Worm (Caenorhabditis elegans): ENCODE measurements around the gene nlp-70.

The nlp-70 gene

DNA sequence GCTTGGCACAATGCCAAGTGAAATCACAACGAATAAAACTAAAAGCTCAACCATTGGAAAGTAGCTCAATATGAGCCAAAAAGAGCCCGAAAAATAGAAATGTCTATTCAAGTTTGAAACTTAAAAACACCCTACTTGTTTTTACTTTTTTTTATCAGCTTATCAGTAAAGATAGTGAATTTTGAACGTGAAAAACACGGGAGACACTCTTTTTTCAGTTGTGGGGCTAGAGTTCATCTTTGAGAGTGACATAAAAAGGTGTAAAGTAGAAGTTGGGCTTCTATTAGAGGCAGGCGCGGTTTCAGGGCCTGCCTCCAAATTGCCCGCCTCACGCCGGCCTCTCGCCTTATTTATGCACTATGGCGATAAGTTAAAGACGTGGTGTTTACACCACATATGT is 21.1 kb downstream of the nlp-70 start, which contains the start of gene oac-39:
Gene oac-39 (minus strand): TSS at position 101 of the 400 bp plus-strand sequence.
- TF ChIP-seq ztf-6 (GFP tag; IDR thresholded peaks at IDR 0.05), result no peak
- TF ChIP-seq repo-1 (tag; optimal IDR thresholded peaks at IDR 0.05), result no peak
- TF ChIP-seq F23B12.7 (tag; optimal IDR thresholded peaks at IDR 0.05; ENCODE audit: insufficient read depth), result no peak
- no peak for TF ChIP-seq pbrm-1 (GFP tag; IDR thresholded peaks at IDR 0.05)
- TF ChIP-seq F57C9.4 (tag; optimal IDR thresholded peaks at IDR 0.05), result no peak
- TF ChIP-seq madf-3 (GFP tag; IDR thresholded peaks at IDR 0.05), result no peak
- no peak for TF ChIP-seq hmg-1.2 (GFP tag; IDR thresholded peaks at IDR 0.05)
- no peak for TF ChIP-seq xnd-1 (tag; optimal IDR thresholded peaks at IDR 0.05)
- no peak for TF ChIP-seq Y95B8A.8 (GFP tag; IDR thresholded peaks at IDR 0.05)
- no peak for TF ChIP-seq nfya-1 (tag; optimal IDR thresholded peaks at IDR 0.05; ENCODE audit: borderline replicate concordance, insufficient read depth)
- no peak for TF ChIP-seq mel-28 (tag; optimal IDR thresholded peaks at IDR 0.05; ENCODE audit: borderline replicate concordance)
- TF ChIP-seq ama-1 (optimal IDR thresholded peaks at IDR 0.05), result no peak
- TF ChIP-seq ama-1 (GFP tag; optimal IDR thresholded peaks at IDR 0.05), result no peak
- no peak for TF ChIP-seq zim-3 (tag; optimal IDR thresholded peaks at IDR 0.05)
- no peak for TF ChIP-seq aptf-2 (GFP tag; conservative IDR thresholded peaks at IDR 0.05)
- no peak for TF ChIP-seq unc-62 (GFP tag; optimal IDR thresholded peaks at IDR 0.05)

DNA sequence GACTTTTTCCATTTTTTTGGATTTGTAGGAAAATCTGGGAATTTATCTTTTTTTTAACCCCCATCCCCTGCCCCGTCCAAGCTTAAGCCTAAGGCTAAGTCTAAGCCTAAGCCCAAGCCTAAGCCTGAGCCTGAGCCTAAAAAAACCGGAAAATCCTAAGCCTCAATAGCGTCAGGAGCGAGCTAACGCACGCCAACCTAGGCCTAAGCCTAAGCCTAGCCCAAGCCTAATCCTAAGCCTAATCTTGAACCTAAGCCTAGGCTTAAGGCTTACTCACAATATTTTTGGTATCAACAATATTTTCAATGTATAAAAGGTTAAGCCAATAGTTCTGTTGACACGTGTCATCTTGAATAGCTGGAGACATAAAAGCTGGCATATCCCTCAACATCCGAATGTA is 24.1 kb downstream of the nlp-70 start:
- TF ChIP-seq fkh-3 (tag; optimal IDR thresholded peaks at IDR 0.05) (no peak), let-526 (GFP tag; IDR thresholded peaks at IDR 0.05) (no peak), bed-2 (GFP tag; IDR thresholded peaks at IDR 0.05) (no peak), nfya-1 (tag; optimal IDR thresholded peaks at IDR 0.05; ENCODE audit: borderline replicate concordance, insufficient read depth) (no peak), sdz-38 (tag; optimal IDR thresholded peaks at IDR 0.05) (no peak)

DNA sequence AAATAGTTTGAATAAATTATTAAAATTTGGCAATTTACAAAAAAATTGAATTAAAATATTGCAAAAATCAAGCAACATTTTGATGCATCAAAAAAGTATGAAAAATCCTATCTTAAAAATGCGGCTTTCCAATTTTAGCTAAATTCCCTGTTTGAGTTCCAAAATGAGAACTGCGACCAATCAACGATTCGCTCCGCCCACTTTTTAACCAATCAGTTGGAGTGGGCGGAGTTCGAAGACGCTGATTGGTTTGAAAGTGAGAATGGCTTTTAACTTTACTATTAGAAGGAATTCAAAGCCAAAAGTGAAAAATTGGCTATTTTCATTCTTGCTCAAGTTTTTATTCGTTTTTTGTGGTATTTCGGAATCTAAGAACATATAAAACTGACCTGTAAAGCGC is 25.2 kb downstream of the nlp-70 start:
- TF ChIP-seq madf-6 (GFP tag; IDR thresholded peaks at IDR 0.05), result no peak
- TF ChIP-seq Y79H2A.3 (GFP tag; conservative IDR thresholded peaks at IDR 0.05), result no peak
- TF ChIP-seq F49E8.2 (tag; optimal IDR thresholded peaks at IDR 0.05; ENCODE audit: insufficient read depth), result no peak
- no peak for TF ChIP-seq snpc-3.4 (tag; optimal IDR thresholded peaks at IDR 0.05)
- TF ChIP-seq sptf-2 (GFP tag; optimal IDR thresholded peaks at IDR 0.05), result no peak
- TF ChIP-seq sea-2 (GFP tag; IDR thresholded peaks at IDR 0.05), result no peak
- TF ChIP-seq nhr-27 (tag; optimal IDR thresholded peaks at IDR 0.05), result no peak
- no peak for TF ChIP-seq ceh-91 (GFP tag; IDR thresholded peaks at IDR 0.05)
- no peak for TF ChIP-seq ccch-3 (GFP tag; optimal IDR thresholded peaks at IDR 0.05)
- no peak for TF ChIP-seq ztf-28 (GFP tag; IDR thresholded peaks at IDR 0.05)
- no peak for TF ChIP-seq ztf-18 (tag; optimal IDR thresholded peaks at IDR 0.05)
- no peak for TF ChIP-seq repo-1 (tag; optimal IDR thresholded peaks at IDR 0.05)
- TF ChIP-seq Y67H2A.10 (GFP tag; conservative IDR thresholded peaks at IDR 0.05), result no peak

DNA sequence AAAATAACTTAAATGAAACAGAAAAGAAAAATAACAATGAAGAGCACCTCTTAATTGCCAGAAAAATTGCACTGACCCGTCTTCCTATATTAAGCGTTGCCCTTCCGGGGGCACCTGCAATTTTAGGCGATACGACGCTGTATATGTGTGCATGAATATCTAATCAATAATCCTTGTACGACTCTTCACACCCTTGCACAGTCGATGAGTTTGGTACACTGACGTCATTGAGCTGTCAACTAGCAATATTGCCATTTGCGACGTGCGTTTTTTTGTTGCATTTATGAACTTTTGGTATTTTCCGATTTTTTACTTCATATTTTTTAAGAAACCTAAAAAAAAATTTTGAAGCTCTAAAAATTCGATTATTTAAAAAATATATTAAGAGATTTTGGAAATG is 26.6 kb downstream of the nlp-70 start, which contains the start of gene kin-34:
Gene kin-34 (minus strand): TSS at position 101 of the 400 bp plus-strand sequence.
- no peak for TF ChIP-seq attf-3 (GFP tag; conservative IDR thresholded peaks at IDR 0.05)
- TF ChIP-seq cebp-2 (GFP tag; IDR thresholded peaks at IDR 0.05), result no peak
- TF ChIP-seq aptf-3 (GFP tag; IDR thresholded peaks at IDR 0.05), result no peak
- TF ChIP-seq T07F8.4 (tag; optimal IDR thresholded peaks at IDR 0.05), result no peak
- TF ChIP-seq F49E8.2 (tag; optimal IDR thresholded peaks at IDR 0.05; ENCODE audit: insufficient read depth), result no peak
- TF ChIP-seq dox-1 (GFP tag; IDR thresholded peaks at IDR 0.05), result no peak
